Worm (Caenorhabditis elegans) whole organism, L3 larva: ENCODE data around the gene F45G2.9.

Experiments used
- aly-2 ChIP-seq: fragments of 150-350 bp; optimal IDR thresholded peaks from 2 replicates; lab custom pipeline; 2014; ENCODE audit warnings: missing biosample characterization, missing genetic modification characterization
- ceh-82 ChIP-seq: fragments of 150-350 bp; optimal IDR thresholded peaks from 2 replicates; lab custom pipeline; 2014; ENCODE audit warnings: missing biosample characterization, missing genetic modification characterization
- daf-12 ChIP-seq: fragments of 150-350 bp; optimal IDR thresholded peaks from 2 replicates; lab custom pipeline; 2014; ENCODE audit warnings: missing biosample characterization, missing genetic modification reagents, missing genetic modification characterization
- unc-39 ChIP-seq: sonication (generic microtip); optimal IDR thresholded peaks from 4 replicates; lab custom pipeline; 2017; ENCODE audit warnings: missing biosample characterization, missing genetic modification characterization
- ztf-11 ChIP-seq: fragments of 150-350 bp; optimal IDR thresholded peaks from 2 replicates; lab custom pipeline; 2014; ENCODE audit warnings: missing biosample characterization, missing genetic modification characterization

DNA sequence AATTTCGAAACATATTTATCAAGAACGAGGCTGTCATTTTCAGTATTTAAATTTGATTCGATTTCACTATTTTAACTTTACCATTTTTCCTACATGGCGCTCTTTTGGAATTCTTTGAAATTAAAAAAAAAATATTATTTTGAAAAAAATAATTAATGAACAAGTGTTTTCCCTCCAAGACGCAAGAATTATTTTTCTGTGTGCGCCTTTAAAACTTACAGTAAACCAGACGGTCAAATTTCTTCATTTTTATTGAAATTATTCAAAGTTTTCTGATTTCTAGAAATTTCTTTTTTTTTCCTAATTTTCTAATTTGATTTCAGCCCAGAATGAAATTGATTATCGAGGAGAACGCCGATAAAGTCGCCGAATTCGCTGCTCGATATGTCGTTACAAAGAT is 47.7 kb downstream of the F45G2.9 start, which contains the start of gene T03F6.3:
- TF ChIP-seq aly-2 (tag; lab: Kevin White, UChicago) (no peak), ztf-11 (tag; lab: Kevin White, UChicago) (no peak), unc-39 (tag; lab: Kevin White, UChicago) (no peak), ceh-82 (tag; lab: Kevin White, UChicago) (no peak), daf-12 (tag; lab: Kevin White, UChicago) (no peak)
